Worm (Caenorhabditis elegans): ENCODE measurements around the gene F49E10.2.
A peak's percentile ranks its signal among the peaks of the same experiment; 100 is the strongest.

F49E10.2 gene

ce11 chrX:5854452-5855234 is 35.5 kb upstream of the F49E10.2 start:
- peak; percentile 64 for TF ChIP-seq blmp-1 (tag; optimal IDR thresholded peaks at IDR 0.05; ENCODE audit: insufficient read depth)
- TF ChIP-seq nhr-25 (tag; optimal IDR thresholded peaks at IDR 0.05), result peak; percentile 4
- no peak for TF ChIP-seq nhr-237 (tag; optimal IDR thresholded peaks at IDR 0.05)

ce11 chrX:5859161-5859560 is 31.0 kb upstream of the F49E10.2 start:
- no peak for TF ChIP-seq sem-4 (tag; optimal IDR thresholded peaks at IDR 0.05)
- no peak for TF ChIP-seq nhr-237 (tag; optimal IDR thresholded peaks at IDR 0.05)
- TF ChIP-seq mab-5 (tag; optimal IDR thresholded peaks at IDR 0.05), result no peak
- no peak for TF ChIP-seq ceh-16 (tag; optimal IDR thresholded peaks at IDR 0.05)
- TF ChIP-seq Y55F3AM.14 (GFP tag; optimal IDR thresholded peaks at IDR 0.05), result no peak
- TF ChIP-seq ceh-82 (tag; optimal IDR thresholded peaks at IDR 0.05), result no peak
- no peak for TF ChIP-seq egl-27 (tag; optimal IDR thresholded peaks at IDR 0.05)
- TF ChIP-seq ama-1 (optimal IDR thresholded peaks at IDR 0.05), result no peak
- TF ChIP-seq fos-1 (tag; optimal IDR thresholded peaks at IDR 0.05), result no peak
- no peak for TF ChIP-seq alr-1 (tag; optimal IDR thresholded peaks at IDR 0.05)
- TF ChIP-seq C34F6.9 (tag; optimal IDR thresholded peaks at IDR 0.05), result no peak
- no peak for TF ChIP-seq nhr-21 (tag; optimal IDR thresholded peaks at IDR 0.05)
- no peak for TF ChIP-seq elt-3 (tag; optimal IDR thresholded peaks at IDR 0.05)

ce11 chrX:5862408-5862807 is 27.8 kb upstream of the F49E10.2 start, which contains the start of gene ctbp-1:
ctbp-1 (plus strand) TSS chrX:5862708.
- TF ChIP-seq ztf-11 (tag; optimal IDR thresholded peaks at IDR 0.05), result no peak
- no peak for TF ChIP-seq Y55F3AM.14 (GFP tag; optimal IDR thresholded peaks at IDR 0.05)
- TF ChIP-seq unc-62 (GFP tag; optimal IDR thresholded peaks at IDR 0.05), result no peak

- TF ChIP-seq dmd-4 (tag; optimal IDR thresholded peaks at IDR 0.05), result no peak
- TF ChIP-seq nhr-6 (tag; optimal IDR thresholded peaks at IDR 0.05), result no peak
- no peak for TF ChIP-seq unc-39 (tag; optimal IDR thresholded peaks at IDR 0.05)
These were observed 22.1 kb upstream of the F49E10.2 start for ce11 chrX:5868030-5868429.

- TF ChIP-seq nhr-129 (tag; optimal IDR thresholded peaks at IDR 0.05), result peak; percentile 1
- TF ChIP-seq unc-62 (GFP tag; optimal IDR thresholded peaks at IDR 0.05), result no peak
These were observed 20.6 kb upstream of the F49E10.2 start for ce11 chrX:5869603-5870002.

- no peak for TF ChIP-seq blmp-1 (tag; optimal IDR thresholded peaks at IDR 0.05; ENCODE audit: insufficient read depth)
- TF ChIP-seq R02D3.7 (tag; optimal IDR thresholded peaks at IDR 0.05), result no peak
- no peak for TF ChIP-seq dmd-4 (tag; optimal IDR thresholded peaks at IDR 0.05)
- TF ChIP-seq nhr-25 (tag; optimal IDR thresholded peaks at IDR 0.05), result no peak
- no peak for TF ChIP-seq zag-1 (tag; optimal IDR thresholded peaks at IDR 0.05)
- no peak for TF ChIP-seq ceh-16 (tag; optimal IDR thresholded peaks at IDR 0.05)
- TF ChIP-seq lin-13 (GFP tag; optimal IDR thresholded peaks at IDR 0.05), result no peak
- TF ChIP-seq alr-1 (tag; optimal IDR thresholded peaks at IDR 0.05), result no peak
- no peak for TF ChIP-seq ama-1 (optimal IDR thresholded peaks at IDR 0.05)
- TF ChIP-seq mab-5 (tag; optimal IDR thresholded peaks at IDR 0.05), result no peak
- no peak for TF ChIP-seq nhr-77 (tag; optimal IDR thresholded peaks at IDR 0.05)
- TF ChIP-seq crh-2 (tag; optimal IDR thresholded peaks at IDR 0.05), result no peak
- TF ChIP-seq mdl-1 (tag; optimal IDR thresholded peaks at IDR 0.05), result no peak
- TF ChIP-seq C34F6.9 (tag; optimal IDR thresholded peaks at IDR 0.05), result no peak
- no peak for TF ChIP-seq sem-4 (tag; optimal IDR thresholded peaks at IDR 0.05)
- no peak for TF ChIP-seq fos-1 (tag; optimal IDR thresholded peaks at IDR 0.05)
- no peak for TF ChIP-seq F13H6.1 (tag; optimal IDR thresholded peaks at IDR 0.05)
- TF ChIP-seq mbf-1 (tag; optimal IDR thresholded peaks at IDR 0.05), result no peak
- no peak for TF ChIP-seq snpc-4 (tag; optimal IDR thresholded peaks at IDR 0.05)
- TF ChIP-seq aly-2 (tag; optimal IDR thresholded peaks at IDR 0.05), result no peak
These were observed 18.0 kb upstream of the F49E10.2 start for ce11 chrX:5872153-5872552.

ce11 chrX:5875567-5875966 is 14.6 kb upstream of the F49E10.2 start, which contains the start of gene F49E10.4:
F49E10.4 (plus strand) TSS chrX:5875867.
- TF ChIP-seq unc-55 (GFP tag; optimal IDR thresholded peaks at IDR 0.05) (peak; percentile 60), nhr-129 (tag; optimal IDR thresholded peaks at IDR 0.05) (no peak), mbf-1 (tag; optimal IDR thresholded peaks at IDR 0.05) (no peak)
